Worm (Caenorhabditis elegans) whole organism, L3 larva: ENCODE data around the gene srb-3.

Experiments
- ama-1 ChIP-seq: fragments of 150-350 bp; optimal IDR thresholded peaks from 2 replicates; lab custom pipeline; 2018
- mdl-1 ChIP-seq: fragments of 150-350 bp; optimal IDR thresholded peaks from 2 replicates; lab custom pipeline; 2014; ENCODE audit warnings: missing biosample characterization, missing genetic modification characterization
- nfya-1 ChIP-seq: sonication (generic microtip); optimal IDR thresholded peaks from 2 replicates; lab custom pipeline; 2017; ENCODE audit warnings: missing genetic modification characterization, mild to moderate bottlenecking, missing compliant biosample characterization, antibody characterized with exemption, moderate library complexity; ENCODE audit not compliant: insufficient read depth
- nhr-11 ChIP-seq: fragments of 150-350 bp; optimal IDR thresholded peaks from 2 replicates; lab custom pipeline; 2014; ENCODE audit warnings: missing biosample characterization, missing genetic modification characterization
- nhr-12 ChIP-seq: fragments of 150-350 bp; optimal IDR thresholded peaks from 2 replicates; lab custom pipeline; 2014; ENCODE audit warnings: missing biosample characterization, missing genetic modification characterization
- pha-4 ChIP-seq: fragments of 150-350 bp; optimal IDR thresholded peaks from 2 replicates; lab custom pipeline; 2014; ENCODE audit warnings: missing biosample characterization, missing genetic modification reagents, missing genetic modification characterization
- snpc-4 ChIP-seq: fragments of 150-350 bp; optimal IDR thresholded peaks from 2 replicates; lab custom pipeline; 2014; ENCODE audit warnings: missing biosample characterization, missing genetic modification characterization

DNA sequence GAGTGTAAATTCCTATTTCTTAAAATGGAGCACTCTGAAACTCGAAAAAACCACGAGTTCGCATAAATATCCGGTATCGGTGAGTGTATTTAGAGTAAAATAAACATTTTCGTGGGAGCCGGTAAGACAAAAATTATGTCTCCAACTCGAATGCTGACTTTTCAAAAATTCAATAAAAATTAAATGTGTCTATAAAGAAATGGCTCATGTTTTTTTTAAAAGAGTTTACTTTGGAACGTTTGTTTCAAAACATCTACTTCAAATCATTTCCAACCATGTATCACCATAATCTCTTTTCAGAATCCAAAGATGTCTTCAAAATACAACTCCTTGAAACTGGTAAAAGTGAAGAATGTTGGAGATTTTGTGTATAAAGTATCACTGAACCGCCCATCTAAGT, 24.0 kb downstream of the srb-3 start, which contains the start of gene F58A6.1:
- no peak for TF ChIP-seq snpc-4 (tag; lab: Kevin White, UChicago)
- TF ChIP-seq mdl-1 (tag; lab: Kevin White, UChicago) = no peak
- no peak for TF ChIP-seq nhr-11 (tag; lab: Kevin White, UChicago)
- no peak for TF ChIP-seq ama-1 (lab: Kevin White, UChicago)
- no peak for TF ChIP-seq nhr-12 (tag; lab: Kevin White, UChicago)
- TF ChIP-seq pha-4 = no peak
- TF ChIP-seq nfya-1 (tag; lab: Kevin White, UChicago) = no peak
